Worm (Caenorhabditis elegans) whole organism, young adult: ENCODE results near the gene nhr-40.

Experiments used
- B0019.2 ChIP-seq: fragments of 200-800 bp; sonication (Bioruptor generic); conservative IDR thresholded peaks from 2 replicates; pipeline ENCODE4 v1.3.6; 2022; ENCODE audit warnings: missing genetic modification reagents, missing genetic modification characterization, missing compliant biosample characterization
- F23B12.7 ChIP-seq: sonication (generic microtip); optimal IDR thresholded peaks from 2 replicates; lab custom pipeline; 2017; ENCODE audit warnings: missing genetic modification characterization, mild to moderate bottlenecking, missing compliant biosample characterization, antibody characterized with exemption, moderate library complexity; ENCODE audit not compliant: insufficient read depth
- F33H1.4 ChIP-seq: fragments of 200-800 bp; sonication (Bioruptor generic); IDR thresholded peaks from 2 replicates; pipeline ENCODE4 v1.3.6; 2022; ENCODE audit warnings: missing genetic modification reagents, missing genetic modification characterization, missing compliant biosample characterization
- T26A5.8 ChIP-seq: sonication (generic microtip); optimal IDR thresholded peaks from 2 replicates; lab custom pipeline; 2016; ENCODE audit warnings: missing genetic modification characterization, missing compliant biosample characterization
- attf-3 ChIP-seq: fragments of 200-800 bp; sonication (Bioruptor generic); conservative IDR thresholded peaks from 2 replicates; pipeline ENCODE4 v1.3.6; 2022; ENCODE audit warnings: missing genetic modification reagents, missing genetic modification characterization, missing compliant biosample characterization
- dox-1 ChIP-seq: fragments of 200-800 bp; sonication (Bioruptor generic); IDR thresholded peaks from 2 replicates; pipeline ENCODE4 v1.3.6; 2022; ENCODE audit warnings: missing genetic modification reagents, missing genetic modification characterization, missing compliant biosample characterization
- him-1 ChIP-seq: sonication (generic microtip); optimal IDR thresholded peaks from 2 replicates; lab custom pipeline; 2016; ENCODE audit warnings: missing genotype, missing genetic modification reagents, missing genetic modification characterization, missing compliant biosample characterization
- hlh-12 ChIP-seq: sonication (generic microtip); optimal IDR thresholded peaks from 2 replicates; lab custom pipeline; 2016; ENCODE audit warnings: missing genetic modification characterization, missing compliant biosample characterization
- madf-3 ChIP-seq: fragments of 200-800 bp; sonication (Bioruptor generic); IDR thresholded peaks from 2 replicates; pipeline ENCODE4 v1.3.6; 2022; ENCODE audit warnings: missing genetic modification reagents, missing genetic modification characterization, missing compliant biosample characterization
- nhr-27 ChIP-seq: fragments of 200-800 bp; sonication (Bioruptor generic); optimal IDR thresholded peaks from 2 replicates; lab custom pipeline; 2018; ENCODE audit warnings: mild to moderate bottlenecking, missing genetic modification characterization, moderate library complexity, missing compliant biosample characterization
- nhr-90 ChIP-seq: sonication (generic microtip); optimal IDR thresholded peaks from 2 replicates; lab custom pipeline; 2016; ENCODE audit warnings: missing genotype, mild to moderate bottlenecking, missing genetic modification characterization, missing compliant biosample characterization
- tbp1 ChIP-seq: fragments of 200-800 bp; sonication (Bioruptor generic); optimal IDR thresholded peaks from 2 replicates; lab custom pipeline; 2018; ENCODE audit warnings: mild to moderate bottlenecking, missing genetic modification characterization, missing compliant biosample characterization
- unc-62 ChIP-seq: fragments of 150-350 bp; optimal IDR thresholded peaks from 2 replicates; lab custom pipeline; 2014; ENCODE audit warnings: missing biosample characterization, missing genetic modification reagents, missing genetic modification characterization

DNA sequence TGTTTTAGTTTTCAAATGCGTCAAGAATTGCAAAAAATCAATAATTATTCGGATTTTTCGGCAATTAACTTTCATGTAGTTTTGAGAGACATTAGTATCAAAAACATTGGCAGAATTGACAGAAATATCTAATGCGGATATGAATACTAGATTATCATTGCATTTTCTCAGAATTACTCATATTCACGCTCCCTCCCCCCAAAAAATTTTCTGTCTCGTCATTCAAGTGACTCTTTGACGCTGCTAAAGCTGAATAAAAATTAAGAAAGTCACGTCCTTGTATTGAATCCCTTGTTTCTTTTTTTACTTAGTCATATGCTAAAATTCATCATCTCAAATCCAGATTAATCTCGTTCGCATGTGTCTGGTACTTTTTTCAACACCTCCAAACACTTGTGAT lies 2.8 kb downstream of the nhr-40 start:
- no peak for TF ChIP-seq attf-3 (GFP tag; lab: Robert Waterston, UW)
- no peak for TF ChIP-seq dox-1
- TF ChIP-seq madf-3 (GFP tag; lab: Robert Waterston, UW): no peak
- TF ChIP-seq nhr-90 (tag; lab: Kevin White, UChicago): no peak
- TF ChIP-seq B0019.2 (GFP tag; lab: Robert Waterston, UW): no peak
- no peak for TF ChIP-seq tbp1 (GFP tag; lab: Kevin White, UChicago)
- no peak for TF ChIP-seq unc-62 (GFP tag; lab: Kevin White, UChicago)
- TF ChIP-seq hlh-12 (tag; lab: Kevin White, UChicago): no peak
- TF ChIP-seq F23B12.7 (tag; lab: Kevin White, UChicago): no peak
- TF ChIP-seq F33H1.4 (GFP tag; lab: Robert Waterston, UW): no peak
- no peak for TF ChIP-seq T26A5.8
- TF ChIP-seq nhr-27: no peak
- no peak for TF ChIP-seq him-1 (tag; lab: Kevin White, UChicago)
